Fruit fly (Drosophila melanogaster): Measurements from ENCODE around the gene CG33177.
A peak's percentile ranks its signal among the peaks of the same experiment; 100 is the strongest.

Gene CG33177

dm6 chrX:15078394-15078793 lies 2.8 kb upstream of the CG33177 start (continued):
- TF ChIP-seq ftz-f1 (GFP tag; optimal IDR thresholded peaks at IDR 0.05), result no peak
- TF ChIP-seq CG4404 (GFP tag; IDR thresholded peaks at IDR 0.05), result no peak
- no peak for TF ChIP-seq gcm2 (GFP tag; optimal IDR thresholded peaks at IDR 0.05)
- TF ChIP-seq CG31224 (GFP tag; IDR thresholded peaks at IDR 0.05), result no peak
- no peak for TF ChIP-seq CG3995 (GFP tag; optimal IDR thresholded peaks at IDR 0.05)
- TF ChIP-seq nau (GFP tag; optimal IDR thresholded peaks at IDR 0.05), result no peak
- no peak for TF ChIP-seq aop (GFP tag; IDR thresholded peaks at IDR 0.05)
- no peak for TF ChIP-seq Taf1 (GFP tag; IDR thresholded peaks at IDR 0.05)
- no peak for TF ChIP-seq her (GFP tag; optimal IDR thresholded peaks at IDR 0.05)
- TF ChIP-seq pum (GFP tag; optimal IDR thresholded peaks at IDR 0.05), result no peak
- TF ChIP-seq ci (GFP tag; IDR thresholded peaks at IDR 0.05), result no peak
- TF ChIP-seq gem (tag; optimal IDR thresholded peaks at IDR 0.05), result peak; percentile 15
- no peak for TF ChIP-seq CG16813 (GFP tag; IDR thresholded peaks at IDR 0.05; ENCODE audit: partially characterized antibody)
- TF ChIP-seq prd (optimal IDR thresholded peaks at IDR 0.05), result no peak
- no peak for TF ChIP-seq prd (GFP tag; IDR thresholded peaks at IDR 0.05)
- no peak for TF ChIP-seq CG9797 (GFP tag; optimal IDR thresholded peaks at IDR 0.05)
- TF ChIP-seq grn (GFP tag; optimal IDR thresholded peaks at IDR 0.05), result peak; percentile 94
- TF ChIP-seq CG3726 (GFP tag; IDR thresholded peaks at IDR 0.05), result no peak
- TF ChIP-seq CG34224 (GFP tag; IDR thresholded peaks at IDR 0.05; ENCODE audit: partially characterized antibody), result no peak
- no peak for TF ChIP-seq chm (GFP tag; IDR thresholded peaks at IDR 0.05)
- peak; percentile 47 for TF ChIP-seq CG6254 (GFP tag; optimal IDR thresholded peaks at IDR 0.05)
- TF ChIP-seq mirr (GFP tag; optimal IDR thresholded peaks at IDR 0.05), result peak; percentile 92
- TF ChIP-seq sd (tag; optimal IDR thresholded peaks at IDR 0.05), result peak; percentile 35
- TF ChIP-seq sna (GFP tag; IDR thresholded peaks at IDR 0.05; ENCODE audit: partially characterized antibody), result no peak
- peak; percentile 29 for TF ChIP-seq CG15696 (tag; optimal IDR thresholded peaks at IDR 0.05)
- no peak for TF ChIP-seq CG5953 (GFP tag; IDR thresholded peaks at IDR 0.05)
- no peak for TF ChIP-seq Fer2 (tag; optimal IDR thresholded peaks at IDR 0.05)
- TF ChIP-seq CG17359 (tag; optimal IDR thresholded peaks at IDR 0.05), result peak; percentile 11
- TF ChIP-seq slp2 (GFP tag; optimal IDR thresholded peaks at IDR 0.05), result no peak
- no peak for TF ChIP-seq CG6272 (GFP tag; IDR thresholded peaks at IDR 0.05)
- no peak for TF ChIP-seq CG1024 (GFP tag; IDR thresholded peaks at IDR 0.05)
- TF ChIP-seq Dad (GFP tag; optimal IDR thresholded peaks at IDR 0.05), result no peak
- no peak for TF ChIP-seq schlank (tag; optimal IDR thresholded peaks at IDR 0.05)
- TF ChIP-seq CG12391 (tag; optimal IDR thresholded peaks at IDR 0.05), result no peak
- no peak for TF ChIP-seq kah (GFP tag; optimal IDR thresholded peaks at IDR 0.05)
- TF ChIP-seq CG12659 (GFP tag; optimal IDR thresholded peaks at IDR 0.05), result no peak
- no peak for TF ChIP-seq CG17612 (GFP tag; IDR thresholded peaks at IDR 0.05)
- TF ChIP-seq Doc3 (GFP tag; IDR thresholded peaks at IDR 0.05; ENCODE audit: partially characterized antibody), result no peak
- TF ChIP-seq cas (GFP tag; IDR thresholded peaks at IDR 0.05), result no peak
- TF ChIP-seq Rfx (GFP tag; IDR thresholded peaks at IDR 0.05), result no peak
- no peak for TF ChIP-seq Oli (tag; optimal IDR thresholded peaks at IDR 0.05)
- no peak for TF ChIP-seq CG14965 (GFP tag; optimal IDR thresholded peaks at IDR 0.05; ENCODE audit: borderline replicate concordance)
- peak; percentile 48 for TF ChIP-seq MTF-1 (GFP tag; optimal IDR thresholded peaks at IDR 0.05; ENCODE audit: borderline replicate concordance)
- no peak for TF ChIP-seq lmd (GFP tag; IDR thresholded peaks at IDR 0.05)
- TF ChIP-seq Atf3 (GFP tag; optimal IDR thresholded peaks at IDR 0.05), result no peak
- peak; percentile 44 for TF ChIP-seq CG10431 (GFP tag; optimal IDR thresholded peaks at IDR 0.05)
- peak; percentile 64 for TF ChIP-seq BtbVII (GFP tag; optimal IDR thresholded peaks at IDR 0.05)
- TF ChIP-seq Hr39 (optimal IDR thresholded peaks at IDR 0.05), result no peak
- TF ChIP-seq unpg (GFP tag; optimal IDR thresholded peaks at IDR 0.05), result peak; percentile 13
- no peak for TF ChIP-seq CG14860 (GFP tag; IDR thresholded peaks at IDR 0.05; ENCODE audit: partially characterized antibody)
- TF ChIP-seq CG33557 (GFP tag; optimal IDR thresholded peaks at IDR 0.05), result peak; percentile 47
- TF ChIP-seq CG11695 (GFP tag; IDR thresholded peaks at IDR 0.05), result no peak

Measured in whole organism, embryonic.